Worm (Caenorhabditis elegans) whole organism, young adult: ENCODE results near the gene R10E11.6.

Experiments
- B0019.2 ChIP-seq: fragments of 200-800 bp; sonication (Bioruptor generic); conservative IDR thresholded peaks from 2 replicates; pipeline ENCODE4 v1.3.6; 2022; ENCODE audit warnings: missing genetic modification reagents, missing genetic modification characterization, missing compliant biosample characterization
- C17E4.6 ChIP-seq: fragments of 200-800 bp; sonication (Bioruptor generic); IDR thresholded peaks from 2 replicates; pipeline ENCODE4 v1.3.6; 2022; ENCODE audit warnings: missing genetic modification reagents, missing genetic modification characterization, missing compliant biosample characterization
- ama-1 ChIP-seq, 3 experiments: fragments of 150-350 bp in 1 of 3; sonication (generic microtip) in 2 of 3; optimal IDR thresholded peaks; 2 replicates each; lab custom pipeline; 2014 to 2018; ENCODE audit warnings: missing biosample characterization in 2 of 3, missing genetic modification characterization in 2 of 3, missing genetic modification reagents in 2 of 3
- atf-7 ChIP-seq: sonication (generic microtip); optimal IDR thresholded peaks from 2 replicates; lab custom pipeline; 2017; ENCODE audit warnings: mild to moderate bottlenecking, missing genetic modification characterization, missing compliant biosample characterization
- dpff-1 ChIP-seq: sonication (generic microtip); optimal IDR thresholded peaks from 2 replicates; lab custom pipeline; 2017; ENCODE audit warnings: mild to moderate bottlenecking, missing genetic modification characterization, missing compliant biosample characterization
- hmg-1.2 ChIP-seq: fragments of 200-800 bp; sonication (Bioruptor generic); IDR thresholded peaks from 2 replicates; pipeline ENCODE4 v1.3.6; 2022; ENCODE audit warnings: missing genetic modification reagents, missing genetic modification characterization, missing compliant biosample characterization
- mes-4 ChIP-seq: sonication (generic microtip); optimal IDR thresholded peaks from 2 replicates; lab custom pipeline; 2016; ENCODE audit warnings: missing genotype, missing genetic modification characterization, missing compliant biosample characterization
- nfyb-1 ChIP-seq: fragments of 200-800 bp; sonication (Bioruptor generic); IDR thresholded peaks from 2 replicates; pipeline ENCODE4 v1.3.6; 2022; ENCODE audit warnings: missing genetic modification reagents, missing genetic modification characterization, missing compliant biosample characterization
- nhr-179 ChIP-seq: sonication (generic microtip); optimal IDR thresholded peaks from 2 replicates; lab custom pipeline; 2016; ENCODE audit warnings: mild to moderate bottlenecking, missing genetic modification characterization, missing compliant biosample characterization
- pha-4 ChIP-seq: fragments of 150-350 bp; sonication (generic microtip); optimal IDR thresholded peaks from 2 replicates; lab custom pipeline; 2014; ENCODE audit warnings: missing biosample characterization, missing genetic modification reagents, missing genetic modification characterization
- snpc-4 ChIP-seq, 5 experiments: fragments of 150-350 bp in 1 of 5; sonication (generic microtip) in 4 of 5; optimal IDR thresholded peaks; 2 replicates each; lab custom pipeline; 2014 to 2018; ENCODE audit warnings: missing genetic modification characterization in 5 of 5, missing biosample characterization in 3 of 5, antibody characterized with exemption in 2 of 5, mild to moderate bottlenecking in 2 of 5, missing compliant biosample characterization in 2 of 5, missing genotype in 2 of 5, moderate library complexity in 2 of 5, missing genetic modification reagents in 1 of 5

DNA sequence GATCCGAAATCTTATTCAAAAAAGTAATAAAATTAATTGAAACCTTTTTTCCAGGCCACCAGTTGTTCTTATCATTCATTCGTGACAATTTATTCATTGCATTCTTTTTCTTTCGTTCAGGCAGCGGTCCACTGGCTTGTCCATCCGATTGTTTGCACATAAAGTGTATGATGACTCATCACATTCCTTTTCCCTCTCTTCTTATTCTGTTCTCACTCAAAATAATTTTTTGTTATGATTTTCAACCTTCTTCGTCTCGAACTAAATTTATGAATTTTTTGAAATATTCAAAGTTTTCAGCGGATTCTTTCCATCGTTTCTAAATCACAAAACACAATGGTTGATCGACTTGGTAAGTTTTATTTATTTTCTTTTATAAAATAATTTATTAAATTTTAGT, 47.7 kb downstream of the R10E11.6 start, which contains the start of gene ZK632.12:
- TF ChIP-seq snpc-4 (GFP tag; optimal IDR thresholded peaks at IDR 0.05; lab: Kevin White, UChicago), result no peak
- no peak for TF ChIP-seq snpc-4 (tag; optimal IDR thresholded peaks at IDR 0.05; lab: Kevin White, UChicago)
- no peak for TF ChIP-seq hmg-1.2 (GFP tag; lab: Robert Waterston, UW)
- no peak for TF ChIP-seq nfyb-1 (GFP tag; lab: Robert Waterston, UW)
- TF ChIP-seq nhr-179, result no peak
- no peak for TF ChIP-seq mes-4 (tag; lab: Kevin White, UChicago)
- TF ChIP-seq B0019.2, result no peak
- no peak for TF ChIP-seq atf-7
- TF ChIP-seq ama-1 (optimal IDR thresholded peaks at IDR 0.05; lab: Kevin White, UChicago), result no peak
- TF ChIP-seq ama-1 (GFP tag; optimal IDR thresholded peaks at IDR 0.05; lab: Kevin White, UChicago), result no peak
- TF ChIP-seq pha-4 (tag; lab: Kevin White, UChicago), result no peak
- TF ChIP-seq dpff-1 (tag; lab: Kevin White, UChicago), result no peak
- TF ChIP-seq C17E4.6 (GFP tag; lab: Robert Waterston, UW), result no peak
